Worm (Caenorhabditis elegans) whole organism, L4/young adult: ENCODE data around the gene sel-8.

ENCODE experiments used
- W03F9.2 ChIP-seq: fragments of 150-350 bp; optimal IDR thresholded peaks from 2 replicates; lab custom pipeline; 2014; ENCODE audit warnings: missing biosample characterization, missing genetic modification characterization
- him-1 ChIP-seq: sonication (generic microtip); optimal IDR thresholded peaks from 2 replicates; lab custom pipeline; 2016; ENCODE audit warnings: missing genotype, missing genetic modification reagents, missing genetic modification characterization, missing compliant biosample characterization

DNA sequence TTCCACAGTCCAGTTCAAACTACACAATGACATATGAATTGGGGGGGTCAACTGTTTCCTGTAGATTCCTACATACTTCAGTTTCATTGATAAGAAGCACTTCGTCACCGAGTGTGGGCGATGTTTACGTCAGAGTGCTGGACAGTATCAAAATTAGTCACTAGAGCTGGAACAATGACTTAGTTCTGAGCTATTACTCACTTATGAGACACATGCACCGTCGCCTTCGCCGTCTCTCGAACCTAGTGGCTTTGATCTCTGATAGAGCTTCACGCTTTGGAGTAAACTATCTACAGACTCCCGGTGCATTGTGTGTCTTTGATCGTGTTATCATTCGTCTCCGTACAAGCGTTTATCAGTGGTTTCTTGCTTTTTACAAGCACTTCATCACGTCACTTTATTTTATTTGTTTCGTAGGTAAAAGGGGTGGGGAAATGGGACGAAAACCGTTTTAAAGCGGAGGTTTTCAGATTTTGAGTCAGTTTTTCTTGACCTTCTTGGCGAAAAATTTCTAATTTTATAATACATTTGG lies 55.5 kb downstream of the sel-8 start:
- TF ChIP-seq him-1: no peak
- TF ChIP-seq W03F9.2 (tag; lab: Kevin White, UChicago): no peak
